Fruit fly (Drosophila melanogaster): ENCODE data around the gene Sod1.

Sod1 gene

DNA sequence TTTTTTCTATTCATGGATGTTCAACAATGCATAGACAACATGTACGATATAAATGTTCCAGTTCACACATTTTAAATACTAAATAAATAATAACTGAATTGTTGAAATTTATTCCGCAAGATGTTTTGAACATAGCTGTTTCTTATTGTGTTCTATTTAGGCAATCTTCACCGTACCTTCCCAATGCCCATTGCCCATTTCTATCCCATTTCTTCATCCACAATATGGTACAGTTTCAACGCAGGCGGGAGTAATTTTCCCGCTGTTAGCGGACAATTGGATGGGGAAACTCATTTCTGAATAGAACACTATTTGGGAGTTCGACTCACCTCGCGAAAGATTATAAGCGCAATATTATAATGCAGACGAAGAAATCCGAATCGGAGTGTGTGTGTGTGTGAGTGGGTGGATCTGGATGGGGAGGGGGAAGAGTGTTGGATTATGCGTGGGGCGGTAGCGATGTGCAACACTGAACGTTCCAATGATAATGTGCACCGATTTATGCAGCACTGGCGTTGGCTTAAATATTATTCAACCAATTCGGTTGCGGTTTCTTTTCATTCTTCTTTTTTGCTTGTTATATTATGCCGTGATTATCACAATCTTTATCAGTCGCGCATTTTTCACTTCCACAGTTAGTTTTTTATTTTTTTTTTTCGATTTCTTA lies 21.5 kb downstream of the Sod1 start (continued):
- TF ChIP-seq h (optimal IDR thresholded peaks at IDR 0.05) (no peak), lab (GFP tag; optimal IDR thresholded peaks at IDR 0.05) (peak; percentile 80), dimm (GFP tag; IDR thresholded peaks at IDR 0.05) (no peak), CG16815 (GFP tag; optimal IDR thresholded peaks at IDR 0.05) (peak; percentile 37), CG14965 (GFP tag; optimal IDR thresholded peaks at IDR 0.05; ENCODE audit: borderline replicate concordance) (no peak), CG10543 (GFP tag; optimal IDR thresholded peaks at IDR 0.05) (no peak), yki (optimal IDR thresholded peaks at IDR 0.05) (no peak), odd (GFP tag; optimal IDR thresholded peaks at IDR 0.05) (no peak), ro (GFP tag; IDR thresholded peaks at IDR 0.05) (no peak), CG12299 (tag; optimal IDR thresholded peaks at IDR 0.05) (no peak), CG5180 (GFP tag; optimal IDR thresholded peaks at IDR 0.05) (peak; percentile 26), D (optimal IDR thresholded peaks at IDR 0.05) (no peak), D (GFP tag; optimal IDR thresholded peaks at IDR 0.05) (peak; percentile 5), CG9932 (GFP tag; IDR thresholded peaks at IDR 0.05) (peak; percentile 53), CG16813 (GFP tag; IDR thresholded peaks at IDR 0.05; ENCODE audit: partially characterized antibody) (0 out of 3 replicates have a peak, but pooled peaks have one; percentile 30), pfk (GFP tag; optimal IDR thresholded peaks at IDR 0.05) (no peak), CoRest (tag; optimal IDR thresholded peaks at IDR 0.05) (no peak), CG43689 (GFP tag; IDR thresholded peaks at IDR 0.05) (no peak), CG18619 (GFP tag; optimal IDR thresholded peaks at IDR 0.05) (peak; percentile 22), CG7271 (tag; optimal IDR thresholded peaks at IDR 0.05) (no peak), gcm (GFP tag; optimal IDR thresholded peaks at IDR 0.05) (no peak), Nf-YA (GFP tag; IDR thresholded peaks at IDR 0.05) (no peak), CG13424 (tag; optimal IDR thresholded peaks at IDR 0.05) (no peak), pzg (GFP tag; optimal IDR thresholded peaks at IDR 0.05) (peak; percentile 41), Side (GFP tag; optimal IDR thresholded peaks at IDR 0.05) (peak; percentile 76), zfh2 (GFP tag; optimal IDR thresholded peaks at IDR 0.05) (peak; percentile 51), phol (tag; optimal IDR thresholded peaks at IDR 0.05) (no peak), CG18599 (GFP tag; optimal IDR thresholded peaks at IDR 0.05) (peak; percentile 47), gem (tag; optimal IDR thresholded peaks at IDR 0.05) (peak; percentile 10), HmgZ (tag; optimal IDR thresholded peaks at IDR 0.05) (peak; percentile 42), so (GFP tag; IDR thresholded peaks at IDR 0.05) (no peak), caup (GFP tag; optimal IDR thresholded peaks at IDR 0.05; ENCODE audit: severe bottlenecking) (peak; percentile 63), br (optimal IDR thresholded peaks at IDR 0.05) (no peak), ken (GFP tag; IDR thresholded peaks at IDR 0.05) (peak; percentile 73), Dll (GFP tag; IDR thresholded peaks at IDR 0.05; ENCODE audit: partially characterized antibody) (no peak), Ssrp (tag; optimal IDR thresholded peaks at IDR 0.05) (no peak), CG4282 (GFP tag; optimal IDR thresholded peaks at IDR 0.05) (no peak), Scr (GFP tag; IDR thresholded peaks at IDR 0.05; ENCODE audit: partially characterized antibody) (peak; percentile 45; the same call in 1 of the 2 replicates), CG13775 (GFP tag; optimal IDR thresholded peaks at IDR 0.05) (peak; percentile 7), tx (GFP tag; optimal IDR thresholded peaks at IDR 0.05) (peak; percentile 25), CG15479 (GFP tag; optimal IDR thresholded peaks at IDR 0.05) (no peak), CG11398 (GFP tag; optimal IDR thresholded peaks at IDR 0.05) (no peak), PHDP (tag; optimal IDR thresholded peaks at IDR 0.05) (no peak), z (GFP tag; IDR thresholded peaks at IDR 0.05) (no peak), jigr1 (GFP tag; IDR thresholded peaks at IDR 0.05) (no peak), CG4820 (GFP tag; optimal IDR thresholded peaks at IDR 0.05) (peak; percentile 39), CG10147 (GFP tag; optimal IDR thresholded peaks at IDR 0.05) (no peak), maf-S (GFP tag; optimal IDR thresholded peaks at IDR 0.05) (peak; percentile 64), ci (GFP tag; IDR thresholded peaks at IDR 0.05) (peak; percentile 77; the same call in 2 of the 3 replicates), lmd (GFP tag; IDR thresholded peaks at IDR 0.05) (peak; percentile 35)

Measured in whole organism, embryonic.